Fruit fly (Drosophila melanogaster) whole organism, prepupa: Measurements from ENCODE around the gene ZnT86D.

ENCODE experiments used
- CG3919 ChIP-seq: fragments of 200-800 bp; sonication (Bioruptor generic); optimal IDR thresholded peaks from 3 replicates; lab custom pipeline; 2016; ENCODE audit warnings: missing biosample characterization, missing genetic modification characterization
- CG8119 ChIP-seq: fragments of 200-800 bp; sonication (Bioruptor generic); IDR thresholded peaks from 3 replicates; pipeline ENCODE4 v1.3.6; 2022; ENCODE audit warnings: missing biosample characterization, missing genetic modification characterization
- Eip75B ChIP-seq: fragments of 200-800 bp; sonication (Bioruptor generic); optimal IDR thresholded peaks from 3 replicates; lab custom pipeline; 2016; ENCODE audit warnings: missing biosample characterization, missing genetic modification characterization
- Eip78C ChIP-seq: fragments of 200-800 bp; sonication (Bioruptor generic); peaks from one replicate; lab custom pipeline; 2016; ENCODE audit warnings: missing biosample characterization, missing genetic modification characterization
- Lpt ChIP-seq: fragments of 200-800 bp; sonication (Bioruptor generic); optimal IDR thresholded peaks from 3 replicates; lab custom pipeline; 2016; ENCODE audit warnings: missing biosample characterization, missing genetic modification characterization
- cyc ChIP-seq: fragments of 200-800 bp; sonication (Bioruptor generic); optimal IDR thresholded peaks from 3 replicates; lab custom pipeline; 2016; ENCODE audit warnings: missing biosample characterization, missing genetic modification characterization
- esn ChIP-seq: fragments of 200-800 bp; sonication (Bioruptor generic); optimal IDR thresholded peaks from 2 replicates; lab custom pipeline; 2016; ENCODE audit warnings: missing biosample characterization, mild to moderate bottlenecking, missing genetic modification characterization, moderate library complexity
- ss ChIP-seq, 2 experiments: fragments of 200-800 bp; sonication (Bioruptor generic); optimal IDR thresholded peaks; 2 replicates in 1 of 2; 3 replicates in 1 of 2; lab custom pipeline; 2017 to 2018; ENCODE audit warnings: mild to moderate bottlenecking in 2 of 2, missing biosample characterization in 2 of 2, missing genetic modification characterization in 2 of 2, moderate library complexity in 1 of 2

dm6 chr3R:11231705-11232261, 17.4 kb upstream of the ZnT86D start, which contains the start of the genes CG17187 and Dph3:
- TF ChIP-seq cyc (GFP tag; lab: Kevin White, UChicago) (no peak), Eip78C (GFP tag; lab: Kevin White, UChicago) (no peak), CG8119 (no peak), CG3919 (GFP tag; lab: Kevin White, UChicago) (no peak), esn (GFP tag; lab: Kevin White, UChicago) (no peak), ss (GFP tag; optimal IDR thresholded peaks at IDR 0.05; lab: Kevin White, UChicago) (no peak), Lpt (GFP tag; lab: Kevin White, UChicago) (no peak), Eip75B (GFP tag; lab: Kevin White, UChicago) (no peak)
